1 worm cellular context compared by ENCODE assay signal in the genomic region with DNA sequence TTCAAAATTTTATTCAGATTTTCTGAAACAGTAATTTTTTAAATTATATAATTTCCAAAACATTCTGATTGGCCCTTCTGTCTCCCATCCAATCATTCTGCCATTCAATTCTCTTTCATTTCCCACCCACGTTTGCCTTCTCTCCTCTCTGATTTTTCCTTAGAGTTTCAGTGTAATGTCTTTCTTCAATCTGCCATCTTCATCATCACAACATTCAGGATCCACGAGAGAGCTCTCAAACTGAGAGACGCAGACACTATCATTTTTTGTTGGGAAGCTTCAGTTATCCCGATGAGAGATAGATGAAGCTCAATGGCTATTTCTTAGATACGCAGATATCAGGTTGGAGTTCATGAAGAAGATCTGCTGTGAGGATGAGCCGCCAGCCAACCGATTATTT.
TF ChIP-seq lines count a peak whose summit lies in the region.

No protein-coding gene starts in this region.

TF ChIP-seq in whole organism, L2 larva, 48 proteins besides CTCF, POLR2A, EP300 and RAD21 (continued from another document):
- TF ChIP-seq elt-3 (tag; optimal IDR thresholded peaks at IDR 0.05; lab: Kevin White, UChicago) (no peak), egl-27 (tag; optimal IDR thresholded peaks at IDR 0.05; lab: Kevin White, UChicago) (no peak)
